Worm (Caenorhabditis elegans) whole organism, young adult: ENCODE results near the gene djr-1.2.

Experiments used
- B0019.2 ChIP-seq: fragments of 200-800 bp; sonication (Bioruptor generic); conservative IDR thresholded peaks from 2 replicates; pipeline ENCODE4 v1.3.6; 2022; ENCODE audit warnings: missing genetic modification reagents, missing genetic modification characterization, missing compliant biosample characterization
- B0035.1 ChIP-seq: sonication (generic microtip); optimal IDR thresholded peaks from 2 replicates; lab custom pipeline; 2016; ENCODE audit warnings: missing genetic modification characterization, mild to moderate bottlenecking, missing compliant biosample characterization, missing genotype, missing genetic modification reagents
- C06A6.2 ChIP-seq: fragments of 200-800 bp; sonication (Bioruptor generic); conservative IDR thresholded peaks from 2 replicates; pipeline ENCODE4 v1.3.6; 2022; ENCODE audit warnings: missing genetic modification characterization, missing compliant biosample characterization
- C17E4.6 ChIP-seq: fragments of 200-800 bp; sonication (Bioruptor generic); IDR thresholded peaks from 2 replicates; pipeline ENCODE4 v1.3.6; 2022; ENCODE audit warnings: missing genetic modification reagents, missing genetic modification characterization, missing compliant biosample characterization
- F23B12.7 ChIP-seq: sonication (generic microtip); optimal IDR thresholded peaks from 2 replicates; lab custom pipeline; 2017; ENCODE audit warnings: missing genetic modification characterization, mild to moderate bottlenecking, missing compliant biosample characterization, antibody characterized with exemption, moderate library complexity; ENCODE audit not compliant: insufficient read depth
- F57C9.4 ChIP-seq: sonication (generic microtip); optimal IDR thresholded peaks from 2 replicates; lab custom pipeline; 2017; ENCODE audit warnings: mild to moderate bottlenecking, missing genetic modification characterization, missing compliant biosample characterization
- Y53G8AR.9 ChIP-seq: fragments of 200-800 bp; sonication (Bioruptor generic); conservative IDR thresholded peaks from 2 replicates; pipeline ENCODE4 v1.3.6; 2022; ENCODE audit warnings: missing genetic modification reagents, missing genetic modification characterization, missing compliant biosample characterization
- Y67H2A.10 ChIP-seq: fragments of 200-800 bp; sonication (Bioruptor generic); conservative IDR thresholded peaks from 2 replicates; pipeline ENCODE4 v1.3.6; 2022; ENCODE audit warnings: missing genetic modification reagents, missing genetic modification characterization, missing compliant biosample characterization
- Y95B8A.8 ChIP-seq: fragments of 200-800 bp; sonication (Bioruptor generic); IDR thresholded peaks from 2 replicates; pipeline ENCODE4 v1.3.6; 2022; ENCODE audit warnings: missing genetic modification reagents, missing genetic modification characterization, missing compliant biosample characterization
- aptf-2 ChIP-seq: fragments of 200-800 bp; sonication (Bioruptor generic); conservative IDR thresholded peaks from 2 replicates; pipeline ENCODE4 v1.3.6; 2022; ENCODE audit warnings: missing genetic modification reagents, missing genetic modification characterization, missing compliant biosample characterization
- attf-3 ChIP-seq: fragments of 200-800 bp; sonication (Bioruptor generic); conservative IDR thresholded peaks from 2 replicates; pipeline ENCODE4 v1.3.6; 2022; ENCODE audit warnings: missing genetic modification reagents, missing genetic modification characterization, missing compliant biosample characterization
- attf-5 ChIP-seq: fragments of 200-800 bp; sonication (Bioruptor generic); optimal IDR thresholded peaks from 2 replicates; lab custom pipeline; 2018; ENCODE audit warnings: mild to moderate bottlenecking, missing genetic modification characterization, missing compliant biosample characterization
- cebp-1 ChIP-seq, 2 experiments: fragments of 200-800 bp in 1 of 2; sonication (Bioruptor generic) in 1 of 2; sonication (generic microtip) in 1 of 2; IDR thresholded peaks in 1 of 2; optimal IDR thresholded peaks in 1 of 2; 2 replicates each; pipeline versions ENCODE4 v1.3.6 to Lab custom; 2017 to 2022; ENCODE audit warnings: missing compliant biosample characterization in 2 of 2, missing genetic modification characterization in 2 of 2, mild to moderate bottlenecking in 1 of 2, missing genetic modification reagents in 1 of 2, moderate library complexity in 1 of 2
- ceh-58 ChIP-seq: fragments of 200-800 bp; sonication (Bioruptor generic); IDR thresholded peaks from 2 replicates; pipeline ENCODE4 v1.3.6; 2022; ENCODE audit warnings: missing genetic modification characterization, missing compliant biosample characterization
- ceh-79 ChIP-seq: sonication (generic microtip); optimal IDR thresholded peaks from 2 replicates; lab custom pipeline; 2017; ENCODE audit warnings: mild to moderate bottlenecking, missing genetic modification characterization, missing compliant biosample characterization
- chd-7 ChIP-seq: sonication (generic microtip); optimal IDR thresholded peaks from 2 replicates; lab custom pipeline; 2016; ENCODE audit warnings: mild to moderate bottlenecking, missing genetic modification characterization, moderate library complexity, missing compliant biosample characterization
- die-1 ChIP-seq: sonication (generic microtip); optimal IDR thresholded peaks from 2 replicates; lab custom pipeline; 2016; ENCODE audit warnings: missing genotype, mild to moderate bottlenecking, missing genetic modification characterization, missing compliant biosample characterization
- hlh-26 ChIP-seq: fragments of 200-800 bp; sonication (Bioruptor generic); conservative IDR thresholded peaks from 2 replicates; pipeline ENCODE4 v1.3.6; 2022; ENCODE audit warnings: missing genetic modification reagents, missing genetic modification characterization, missing compliant biosample characterization
- hmg-20 ChIP-seq: fragments of 200-800 bp; sonication (Bioruptor generic); IDR thresholded peaks from 2 replicates; pipeline ENCODE4 v1.3.6; 2022; ENCODE audit warnings: missing genetic modification reagents, missing genetic modification characterization, missing compliant biosample characterization
- let-607 ChIP-seq, 2 experiments: fragments of 200-800 bp in 1 of 2; sonication (Bioruptor generic) in 1 of 2; sonication (generic microtip) in 1 of 2; optimal IDR thresholded peaks; 2 replicates each; lab custom pipeline; 2016 to 2018; ENCODE audit warnings: mild to moderate bottlenecking in 2 of 2, missing compliant biosample characterization in 2 of 2, missing genetic modification characterization in 2 of 2, moderate library complexity in 2 of 2, missing genotype in 1 of 2
- lin-35 ChIP-seq, 3 experiments: fragments of 150-350 bp in 2 of 3; sonication (generic microtip) in 1 of 3; optimal IDR thresholded peaks; 2 replicates each; lab custom pipeline; 2014 to 2018; ENCODE audit warnings: missing biosample characterization in 3 of 3, missing genetic modification characterization in 3 of 3, missing genetic modification reagents in 3 of 3
- lin-54 ChIP-seq: fragments of 200-800 bp; sonication (Bioruptor generic); optimal IDR thresholded peaks from 2 replicates; lab custom pipeline; 2018; ENCODE audit warnings: mild to moderate bottlenecking, missing genetic modification characterization, missing compliant biosample characterization
- lsl-1 ChIP-seq: fragments of 200-800 bp; sonication (Bioruptor generic); optimal IDR thresholded peaks from 2 replicates; lab custom pipeline; 2018; ENCODE audit warnings: mild to moderate bottlenecking, missing genetic modification characterization, moderate library complexity, missing compliant biosample characterization
- madf-3 ChIP-seq: fragments of 200-800 bp; sonication (Bioruptor generic); IDR thresholded peaks from 2 replicates; pipeline ENCODE4 v1.3.6; 2022; ENCODE audit warnings: missing genetic modification reagents, missing genetic modification characterization, missing compliant biosample characterization
- madf-6 ChIP-seq: fragments of 200-800 bp; sonication (Bioruptor generic); IDR thresholded peaks from 2 replicates; pipeline ENCODE4 v1.3.6; 2022; ENCODE audit warnings: missing genetic modification reagents, missing genetic modification characterization, missing compliant biosample characterization
- madf-8 ChIP-seq: fragments of 200-800 bp; sonication (Bioruptor generic); conservative IDR thresholded peaks from 2 replicates; pipeline ENCODE4 v1.3.6; 2022; ENCODE audit warnings: missing genetic modification reagents, missing genetic modification characterization, missing compliant biosample characterization
- nhr-120 ChIP-seq: fragments of 200-800 bp; sonication (Bioruptor generic); IDR thresholded peaks from 2 replicates; pipeline ENCODE4 v1.3.6; 2022; ENCODE audit warnings: missing genetic modification characterization, missing compliant biosample characterization
- nhr-27 ChIP-seq: fragments of 200-800 bp; sonication (Bioruptor generic); optimal IDR thresholded peaks from 2 replicates; lab custom pipeline; 2018; ENCODE audit warnings: mild to moderate bottlenecking, missing genetic modification characterization, moderate library complexity, missing compliant biosample characterization
- pbrm-1 ChIP-seq: fragments of 200-800 bp; sonication (Bioruptor generic); IDR thresholded peaks from 2 replicates; pipeline ENCODE4 v1.3.6; 2022; ENCODE audit warnings: missing genetic modification reagents, missing genetic modification characterization, missing compliant biosample characterization
- rcor-1 ChIP-seq: fragments of 200-800 bp; sonication (Bioruptor generic); IDR thresholded peaks from 2 replicates; pipeline ENCODE4 v1.3.6; 2022; ENCODE audit warnings: missing genetic modification reagents, missing genetic modification characterization, missing compliant biosample characterization
- repo-1 ChIP-seq: sonication (generic microtip); optimal IDR thresholded peaks from 2 replicates; lab custom pipeline; 2017; ENCODE audit warnings: mild to moderate bottlenecking, missing genetic modification characterization, missing compliant biosample characterization
- sdz-38 ChIP-seq: sonication (generic microtip); optimal IDR thresholded peaks from 2 replicates; lab custom pipeline; 2016; ENCODE audit warnings: missing genotype, missing genetic modification characterization, missing compliant biosample characterization
- sea-2 ChIP-seq: fragments of 200-800 bp; sonication (Bioruptor generic); IDR thresholded peaks from 2 replicates; pipeline ENCODE4 v1.3.6; 2022; ENCODE audit warnings: missing genetic modification characterization, missing compliant biosample characterization
- snpc-1.1 ChIP-seq: sonication (generic microtip); optimal IDR thresholded peaks from 2 replicates; lab custom pipeline; 2017; ENCODE audit warnings: missing genetic modification characterization, mild to moderate bottlenecking, missing compliant biosample characterization, antibody characterized with exemption, moderate library complexity, missing genotype, missing genetic modification reagents; ENCODE audit not compliant: insufficient read depth
- snpc-3.4 ChIP-seq: sonication (generic microtip); optimal IDR thresholded peaks from 2 replicates; lab custom pipeline; 2017; ENCODE audit warnings: missing genetic modification characterization, mild to moderate bottlenecking, missing compliant biosample characterization, antibody characterized with exemption, moderate library complexity, missing genotype, missing genetic modification reagents
- snpc-4 ChIP-seq, 5 experiments: fragments of 150-350 bp in 1 of 5; sonication (generic microtip) in 4 of 5; optimal IDR thresholded peaks; 2 replicates each; lab custom pipeline; 2014 to 2018; ENCODE audit warnings: missing genetic modification characterization in 5 of 5, missing biosample characterization in 3 of 5, antibody characterized with exemption in 2 of 5, mild to moderate bottlenecking in 2 of 5, missing compliant biosample characterization in 2 of 5, missing genotype in 2 of 5, moderate library complexity in 2 of 5, missing genetic modification reagents in 1 of 5
- tbp1 ChIP-seq: fragments of 200-800 bp; sonication (Bioruptor generic); optimal IDR thresholded peaks from 2 replicates; lab custom pipeline; 2018; ENCODE audit warnings: mild to moderate bottlenecking, missing genetic modification characterization, missing compliant biosample characterization
- unc-130 ChIP-seq: sonication (generic microtip); optimal IDR thresholded peaks from 2 replicates; lab custom pipeline; 2016; ENCODE audit warnings: missing genetic modification reagents, missing genetic modification characterization, missing compliant biosample characterization
- xnd-1 ChIP-seq: sonication (generic microtip); optimal IDR thresholded peaks from 2 replicates; lab custom pipeline; 2016; ENCODE audit warnings: missing genotype, missing genetic modification reagents, missing genetic modification characterization, missing compliant biosample characterization
- zfh-2 ChIP-seq: fragments of 200-800 bp; sonication (Bioruptor generic); conservative IDR thresholded peaks from 2 replicates; pipeline ENCODE4 v1.3.6; 2022; ENCODE audit warnings: missing genetic modification reagents, missing genetic modification characterization, missing compliant biosample characterization

The djr-1.2 gene

DNA sequence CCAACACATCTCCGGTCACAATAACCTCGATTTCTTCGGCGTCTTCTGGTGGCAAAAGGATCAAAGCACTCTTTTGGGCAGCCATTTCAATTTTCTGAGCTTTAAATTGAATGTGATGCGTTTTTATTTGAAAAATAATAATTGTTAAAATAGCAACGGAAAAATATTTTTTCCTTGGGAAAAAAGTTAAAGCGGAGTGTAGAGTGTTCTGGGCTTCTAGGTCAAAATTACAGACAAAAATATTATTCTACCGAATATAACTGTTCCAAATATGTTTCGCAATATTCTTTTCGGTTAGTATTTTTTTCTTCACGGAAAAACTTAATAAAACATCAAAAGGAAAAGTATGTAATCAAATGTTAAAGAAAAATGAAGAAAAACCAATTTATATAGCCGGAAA, at the start of gene djr-1.2:
TSS of gene djr-1.2 (minus strand) at position 101 of the 400 bp plus-strand sequence.
- TF ChIP-seq nhr-27 (tag; lab: Kevin White, UChicago) (no peak), F57C9.4 (tag; lab: Kevin White, UChicago) (no peak)

ce11 chrV:4104298-4104697, 49.4 kb upstream of the djr-1.2 start, which contains the start of gene srj-39:
Gene srj-39 (plus strand): TSS chrV:4104598.
- TF ChIP-seq nhr-27 (tag; lab: Kevin White, UChicago) (no peak), lin-35 (GFP tag; optimal IDR thresholded peaks at IDR 0.05; lab: Kevin White, UChicago) (no peak), Y95B8A.8 (no peak), snpc-1.1 (tag; lab: Kevin White, UChicago) (no peak), madf-3 (GFP tag; lab: Robert Waterston, UW) (no peak), F23B12.7 (tag; lab: Kevin White, UChicago) (no peak), rcor-1 (GFP tag; lab: Robert Waterston, UW) (no peak), snpc-3.4 (tag; lab: Kevin White, UChicago) (no peak), let-607 (tag; optimal IDR thresholded peaks at IDR 0.05; lab: Kevin White, UChicago) (no peak), sea-2 (no peak)

DNA sequence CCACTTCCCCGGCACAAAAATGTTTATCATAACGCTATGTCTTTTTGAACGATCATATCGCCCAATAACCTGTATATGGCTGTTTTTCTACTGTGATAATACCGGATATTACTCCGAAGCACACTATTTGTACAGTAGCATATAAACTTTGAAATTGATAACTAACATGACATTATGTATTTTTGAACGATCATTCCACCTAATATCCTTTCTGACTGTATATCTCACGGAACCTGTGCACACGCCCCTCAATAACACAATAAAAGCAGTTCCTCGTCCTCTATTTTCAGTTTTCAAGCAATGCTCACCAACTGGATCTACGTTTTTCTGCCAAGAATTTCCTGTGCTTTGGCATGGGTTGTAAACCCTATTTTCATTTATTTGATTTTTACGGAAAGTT, 46.6 kb upstream of the djr-1.2 start, which contains the start of gene srj-40:
TSS of gene srj-40 (plus strand) at position 301 of the 400 bp plus-strand sequence.
- no peak for TF ChIP-seq chd-7 (tag; lab: Kevin White, UChicago)
- no peak for TF ChIP-seq sdz-38 (tag; lab: Kevin White, UChicago)
- no peak for TF ChIP-seq aptf-2
- TF ChIP-seq attf-5 (GFP tag; lab: Kevin White, UChicago): no peak
- TF ChIP-seq C06A6.2: no peak
- no peak for TF ChIP-seq ceh-79 (tag; lab: Kevin White, UChicago)
- no peak for TF ChIP-seq B0035.1 (tag; lab: Kevin White, UChicago)
- TF ChIP-seq attf-3 (GFP tag; lab: Robert Waterston, UW): no peak
- no peak for TF ChIP-seq nhr-120 (GFP tag; lab: Robert Waterston, UW)
- TF ChIP-seq C17E4.6 (GFP tag; lab: Robert Waterston, UW): no peak
- no peak for TF ChIP-seq repo-1 (tag; lab: Kevin White, UChicago)
- no peak for TF ChIP-seq ceh-58 (GFP tag; lab: Robert Waterston, UW)

DNA sequence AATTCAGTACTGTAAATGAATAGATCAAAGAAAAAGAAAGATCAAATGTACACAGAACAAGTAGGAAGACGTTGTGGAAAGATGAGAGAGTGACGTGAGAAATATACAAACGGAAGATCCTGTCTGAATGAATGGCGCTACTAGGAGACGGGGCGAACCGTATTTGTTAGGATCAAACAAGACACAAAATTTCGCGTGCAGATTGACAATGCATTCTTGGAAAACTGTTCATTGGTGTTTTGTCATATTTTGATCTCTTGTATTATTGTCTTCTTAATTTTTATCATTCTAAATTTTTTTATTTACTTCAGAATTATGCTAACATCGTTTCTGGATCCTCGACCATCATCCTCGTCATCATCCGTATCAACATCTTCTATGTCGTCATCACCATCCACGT, 39.8 kb upstream of the djr-1.2 start, which contains the start of gene nhr-181:
TSS of gene nhr-181 (plus strand) at position 301 of the 400 bp plus-strand sequence.
- TF ChIP-seq tbp1 (GFP tag; lab: Kevin White, UChicago) (no peak), hmg-20 (GFP tag; lab: Robert Waterston, UW) (no peak), hlh-26 (GFP tag; lab: Robert Waterston, UW) (no peak), madf-3 (GFP tag; lab: Robert Waterston, UW) (no peak), lsl-1 (no peak), xnd-1 (no peak), unc-130 (GFP tag; lab: Kevin White, UChicago) (no peak), Y53G8AR.9 (GFP tag; lab: Robert Waterston, UW) (no peak), aptf-2 (no peak), madf-8 (GFP tag; lab: Robert Waterston, UW) (no peak), snpc-4 (GFP tag; optimal IDR thresholded peaks at IDR 0.05; lab: Kevin White, UChicago) (no peak), snpc-4 (tag; optimal IDR thresholded peaks at IDR 0.05; lab: Kevin White, UChicago) (no peak), die-1 (tag; lab: Kevin White, UChicago) (no peak), B0019.2 (GFP tag; lab: Robert Waterston, UW) (no peak), lin-54 (GFP tag; lab: Kevin White, UChicago) (no peak), zfh-2 (no peak), madf-6 (no peak), pbrm-1 (GFP tag; lab: Robert Waterston, UW) (no peak), cebp-1 (GFP tag; IDR thresholded peaks at IDR 0.05; lab: Robert Waterston, UW) (no peak), cebp-1 (tag; optimal IDR thresholded peaks at IDR 0.05; lab: Kevin White, UChicago) (no peak), Y67H2A.10 (GFP tag; lab: Robert Waterston, UW) (no peak)
- TF ChIP-seq, all 124 proteins: peak for 0
